Fruit fly (Drosophila melanogaster) whole organism, prepupa: ENCODE data around the gene CG4829.

Source experiments
- Blimp-1 ChIP-seq: fragments of 200-800 bp; sonication (Bioruptor generic); optimal IDR thresholded peaks from 3 replicates; lab custom pipeline; 2017; ENCODE audit warnings: missing biosample characterization, missing genetic modification characterization, mild to moderate bottlenecking, moderate library complexity, missing genetic modification reagents
- CG11762 ChIP-seq: fragments of 200-800 bp; sonication (Bioruptor generic); optimal IDR thresholded peaks from 3 replicates; lab custom pipeline; 2016; ENCODE audit warnings: missing biosample characterization, missing genetic modification characterization; ENCODE audit not compliant: insufficient read depth
- CG3032 ChIP-seq: fragments of 200-800 bp; optimal IDR thresholded peaks from 2 replicates; lab custom pipeline; 2019; ENCODE audit warnings: missing biosample characterization, mild to moderate bottlenecking, missing genetic modification characterization, moderate library complexity
- CG3919 ChIP-seq: fragments of 200-800 bp; sonication (Bioruptor generic); optimal IDR thresholded peaks from 3 replicates; lab custom pipeline; 2016; ENCODE audit warnings: missing biosample characterization, missing genetic modification characterization
- CG6276 ChIP-seq: fragments of 200-800 bp; sonication (Bioruptor generic); optimal IDR thresholded peaks from 2 replicates; lab custom pipeline; 2017; ENCODE audit warnings: missing biosample characterization, mild to moderate bottlenecking, missing genetic modification characterization
- CG6792 ChIP-seq: fragments of 200-800 bp; sonication (Bioruptor generic); optimal IDR thresholded peaks from 3 replicates; lab custom pipeline; 2016; ENCODE audit warnings: missing biosample characterization, missing genetic modification characterization
- CG8319 ChIP-seq: fragments of 200-800 bp; sonication (Bioruptor generic); optimal IDR thresholded peaks from 3 replicates; lab custom pipeline; 2016; ENCODE audit warnings: missing biosample characterization, missing genetic modification characterization
- CG8632 ChIP-seq: fragments of 200-800 bp; sonication (Bioruptor generic); optimal IDR thresholded peaks from 3 replicates; lab custom pipeline; 2016; ENCODE audit warnings: missing biosample characterization, missing genetic modification characterization
- Hr39 ChIP-seq: fragments of 200-800 bp; sonication (Bioruptor generic); optimal IDR thresholded peaks from 2 replicates; lab custom pipeline; 2016; ENCODE audit warnings: missing biosample characterization, missing genetic modification characterization
- Hr4 ChIP-seq: fragments of 200-800 bp; sonication (Bioruptor generic); optimal IDR thresholded peaks from 3 replicates; lab custom pipeline; 2016; ENCODE audit warnings: missing biosample characterization, missing genetic modification characterization
- Met ChIP-seq: fragments of 200-800 bp; sonication (Bioruptor generic); optimal IDR thresholded peaks from 3 replicates; lab custom pipeline; 2016; ENCODE audit warnings: missing biosample characterization, missing genetic modification characterization
- Smox ChIP-seq: fragments of 200-800 bp; sonication (Bioruptor generic); optimal IDR thresholded peaks from 3 replicates; lab custom pipeline; 2016; ENCODE audit warnings: missing biosample characterization, missing genetic modification characterization
- salr ChIP-seq, 2 experiments: fragments of 200-800 bp; sonication (Bioruptor generic); optimal IDR thresholded peaks; 3 replicates each; lab custom pipeline; 2016 to 2018; ENCODE audit warnings: missing biosample characterization in 2 of 2, missing genetic modification characterization in 2 of 2, mild to moderate bottlenecking in 1 of 2
- vri ChIP-seq: fragments of 200-800 bp; sonication (Bioruptor generic); optimal IDR thresholded peaks from 3 replicates; lab custom pipeline; 2016; ENCODE audit warnings: missing biosample characterization, mild to moderate bottlenecking, missing genetic modification characterization

- TF ChIP-seq CG8319 (GFP tag; lab: Kevin White, UChicago) (no peak), Smox (GFP tag; lab: Kevin White, UChicago) (no peak), Hr39 (GFP tag; lab: Kevin White, UChicago) (no peak), Hr4 (GFP tag; lab: Kevin White, UChicago) (no peak), salr (GFP tag; optimal IDR thresholded peaks at IDR 0.05; lab: Kevin White, UChicago) (no peak), vri (GFP tag; lab: Kevin White, UChicago) (no peak), CG11762 (no peak), CG6276 (GFP tag; lab: Kevin White, UChicago) (no peak), CG3919 (GFP tag; lab: Kevin White, UChicago) (no peak), CG3032 (tag; lab: Kevin White, UChicago) (no peak), Blimp-1 (GFP tag; lab: Kevin White, UChicago) (no peak), CG6792 (GFP tag; lab: Kevin White, UChicago) (no peak), Met (no peak), CG8632 (no peak)
Observed at dm6 chrX:16874671-16875070, 63.2 kb downstream of the CG4829 start.
